Worm (Caenorhabditis elegans) whole organism, L4 larva: ENCODE results near the gene acl-6.

Experiments used
- Y48G9A.11 ChIP-seq: fragments of 200-800 bp; sonication (Bioruptor generic); IDR thresholded peaks from 2 replicates; pipeline ENCODE4 v1.3.6; 2022; ENCODE audit warnings: missing genetic modification reagents, missing genetic modification characterization, missing compliant biosample characterization
- ZK337.2 ChIP-seq: fragments of 200-800 bp; sonication (Bioruptor generic); IDR thresholded peaks from 2 replicates; pipeline ENCODE4 v1.3.6; 2022; ENCODE audit warnings: missing genetic modification reagents, missing genetic modification characterization, missing compliant biosample characterization
- ZK546.5 ChIP-seq, 2 experiments: sonication (generic microtip); optimal IDR thresholded peaks; 2 replicates each; lab custom pipeline; 2017; ENCODE audit warnings: missing biosample characterization in 2 of 2, missing genetic modification characterization in 2 of 2
- ama-1 ChIP-seq: fragments of 150-350 bp; optimal IDR thresholded peaks from 2 replicates; lab custom pipeline; 2014; ENCODE audit warnings: inconsistent platforms, mixed read lengths
- attf-4 ChIP-seq: sonication (generic microtip); optimal IDR thresholded peaks from 3 replicates; lab custom pipeline; 2017; ENCODE audit warnings: missing biosample characterization, missing genetic modification characterization
- ceh-44 ChIP-seq: fragments of 200-800 bp; sonication (Bioruptor generic); IDR thresholded peaks from 2 replicates; pipeline ENCODE4 v1.3.6; 2022; ENCODE audit warnings: missing genetic modification reagents, missing genetic modification characterization, missing compliant biosample characterization
- ceh-62 ChIP-seq: sonication (generic microtip); optimal IDR thresholded peaks from 2 replicates; lab custom pipeline; 2017; ENCODE audit warnings: missing biosample characterization, missing genetic modification characterization
- ceh-82 ChIP-seq: sonication (generic microtip); optimal IDR thresholded peaks from 2 replicates; lab custom pipeline; 2017; ENCODE audit warnings: missing biosample characterization, missing genetic modification characterization
- daf-12 ChIP-seq: fragments of 150-350 bp; optimal IDR thresholded peaks from 2 replicates; lab custom pipeline; 2014; ENCODE audit warnings: missing biosample characterization, missing genetic modification reagents, missing genetic modification characterization
- daf-16 ChIP-seq, 3 experiments: sonication (generic microtip); optimal IDR thresholded peaks; 2 replicates each; lab custom pipeline; 2016 to 2017; ENCODE audit warnings: missing genetic modification characterization in 3 of 3, missing genetic modification reagents in 3 of 3, mild to moderate bottlenecking in 2 of 3, missing compliant biosample characterization in 2 of 3, missing biosample characterization in 1 of 3, moderate library complexity in 1 of 3
- daf-8 ChIP-seq: fragments of 200-800 bp; sonication (Bioruptor generic); IDR thresholded peaks from 2 replicates; pipeline ENCODE4 v1.3.6; 2022; ENCODE audit warnings: missing genetic modification characterization, missing compliant biosample characterization
- dmd-6 ChIP-seq: fragments of 200-800 bp; sonication (Bioruptor generic); IDR thresholded peaks from 2 replicates; pipeline ENCODE4 v1.3.6; 2022; ENCODE audit warnings: missing genetic modification reagents, missing genetic modification characterization, missing compliant biosample characterization
- dmd-9 ChIP-seq: fragments of 200-800 bp; sonication (Bioruptor generic); IDR thresholded peaks from 2 replicates; pipeline ENCODE4 v1.3.6; 2022; ENCODE audit warnings: missing genetic modification reagents, missing genetic modification characterization, missing compliant biosample characterization
- duxl-1 ChIP-seq: sonication (generic microtip); optimal IDR thresholded peaks from 2 replicates; lab custom pipeline; 2016; ENCODE audit warnings: mild to moderate bottlenecking, missing genetic modification characterization, moderate library complexity, missing compliant biosample characterization; ENCODE audit not compliant: poor library complexity
- hlh-11 ChIP-seq: fragments of 200-800 bp; sonication (Bioruptor generic); optimal IDR thresholded peaks from 2 replicates; lab custom pipeline; 2018; ENCODE audit warnings: mild to moderate bottlenecking, missing genetic modification characterization, missing compliant biosample characterization
- hlh-30 ChIP-seq: sonication (generic microtip); optimal IDR thresholded peaks from 2 replicates; lab custom pipeline; 2017; ENCODE audit warnings: antibody characterized with exemption, mild to moderate bottlenecking, missing genetic modification characterization, missing compliant biosample characterization; ENCODE audit not compliant: insufficient read depth
- lim-7 ChIP-seq: fragments of 200-800 bp; sonication (Bioruptor generic); IDR thresholded peaks from 2 replicates; pipeline ENCODE4 v1.3.6; 2022; ENCODE audit warnings: missing genetic modification characterization, missing compliant biosample characterization
- madf-9 ChIP-seq: fragments of 200-800 bp; sonication (Bioruptor generic); conservative IDR thresholded peaks from 2 replicates; pipeline ENCODE4 v1.3.6; 2022; ENCODE audit warnings: missing genetic modification reagents, missing genetic modification characterization, missing compliant biosample characterization
- mdl-1 ChIP-seq, 2 experiments: fragments of 150-350 bp in 1 of 2; sonication (generic microtip) in 1 of 2; optimal IDR thresholded peaks; 2 replicates each; lab custom pipeline; 2014 to 2017; ENCODE audit warnings: missing biosample characterization in 2 of 2, missing genetic modification characterization in 2 of 2
- nhr-102 ChIP-seq: sonication (generic microtip); optimal IDR thresholded peaks from 2 replicates; lab custom pipeline; 2016; ENCODE audit warnings: mild to moderate bottlenecking, missing genetic modification characterization, moderate library complexity, missing compliant biosample characterization
- nhr-25 ChIP-seq: sonication (generic microtip); optimal IDR thresholded peaks from 2 replicates; lab custom pipeline; 2017; ENCODE audit warnings: missing genetic modification characterization, mild to moderate bottlenecking, missing compliant biosample characterization, antibody characterized with exemption, moderate library complexity, borderline replicate concordance; ENCODE audit not compliant: insufficient read depth
- nhr-28 ChIP-seq: fragments of 150-350 bp; optimal IDR thresholded peaks from 2 replicates; lab custom pipeline; 2014; ENCODE audit warnings: missing biosample characterization, missing genetic modification characterization
- nhr-41 ChIP-seq: fragments of 200-800 bp; sonication (Bioruptor generic); IDR thresholded peaks from 2 replicates; pipeline ENCODE4 v1.3.6; 2022; ENCODE audit warnings: missing genetic modification reagents, missing genetic modification characterization, missing compliant biosample characterization
- nhr-6 ChIP-seq: fragments of 150-350 bp; optimal IDR thresholded peaks from 2 replicates; lab custom pipeline; 2014; ENCODE audit warnings: missing biosample characterization, missing genetic modification characterization
- nhr-76 ChIP-seq: fragments of 150-350 bp; optimal IDR thresholded peaks from 2 replicates; lab custom pipeline; 2014; ENCODE audit warnings: missing biosample characterization, missing genetic modification characterization
- nhr-77 ChIP-seq: fragments of 150-350 bp; optimal IDR thresholded peaks from 2 replicates; lab custom pipeline; 2014; ENCODE audit warnings: missing biosample characterization, missing genetic modification characterization
- saeg-2 ChIP-seq: fragments of 200-800 bp; sonication (Bioruptor generic); IDR thresholded peaks from 2 replicates; pipeline ENCODE4 v1.3.6; 2022; ENCODE audit warnings: missing genetic modification reagents, missing genetic modification characterization, missing compliant biosample characterization
- tra-1 ChIP-seq: fragments of 200-800 bp; sonication (Bioruptor generic); IDR thresholded peaks from 2 replicates; pipeline ENCODE4 v1.3.6; 2022; ENCODE audit warnings: missing genetic modification reagents, missing genetic modification characterization, missing compliant biosample characterization
- unc-130 ChIP-seq: sonication (generic microtip); optimal IDR thresholded peaks from 2 replicates; lab custom pipeline; 2016; ENCODE audit warnings: missing genetic modification reagents, missing genetic modification characterization, missing compliant biosample characterization
- unc-39 ChIP-seq: sonication (generic microtip); optimal IDR thresholded peaks from 2 replicates; lab custom pipeline; 2017; ENCODE audit warnings: missing biosample characterization, missing genetic modification characterization
- unc-62 ChIP-seq, 3 experiments: fragments of 150-350 bp in 1 of 3; sonication (generic microtip); optimal IDR thresholded peaks in 2 of 3; peaks in 1 of 3; 1 replicate in 1 of 3; 2 replicates in 2 of 3; lab custom pipeline; 2014 to 2017; ENCODE audit warnings: missing biosample characterization in 3 of 3, missing genetic modification characterization in 3 of 3, missing genetic modification reagents in 3 of 3, missing genotype in 1 of 3
- zfp-2 ChIP-seq: sonication (generic microtip); optimal IDR thresholded peaks from 2 replicates; lab custom pipeline; 2016; ENCODE audit warnings: mild to moderate bottlenecking, missing genetic modification characterization, missing compliant biosample characterization
- ztf-7 ChIP-seq: fragments of 150-350 bp; optimal IDR thresholded peaks from 2 replicates; lab custom pipeline; 2014; ENCODE audit warnings: missing biosample characterization, missing genetic modification characterization

Gene acl-6

ce11 chrV:5425008-5425407, 8.2 kb upstream of the acl-6 start (continued):
- peak; percentile 77 for TF ChIP-seq hlh-11 (tag; lab: Kevin White, UChicago)
- TF ChIP-seq zfp-2 (tag; lab: Kevin White, UChicago): no peak
- no peak for TF ChIP-seq attf-4 (tag; lab: Kevin White, UChicago)
- no peak for TF ChIP-seq ama-1 (lab: Kevin White, UChicago)
- no peak for TF ChIP-seq Y48G9A.11 (GFP tag; lab: Robert Waterston, UW)
- TF ChIP-seq ZK546.5 (tag; optimal IDR thresholded peaks at IDR 0.05; lab: Kevin White, UChicago): no peak
- peak; percentile 75 for TF ChIP-seq hlh-30 (tag; lab: Kevin White, UChicago)
- TF ChIP-seq mdl-1 (tag; optimal IDR thresholded peaks at IDR 0.05; lab: Kevin White, UChicago): peak; percentile 54 to 97
- TF ChIP-seq daf-12 (tag; lab: Kevin White, UChicago): no peak
- peak in 1 of 2 experiments; percentile 32 for TF ChIP-seq unc-62 (GFP tag; optimal IDR thresholded peaks at IDR 0.05 in 1 of 2; lab: Kevin White, UChicago)
- TF ChIP-seq unc-62 (tag; optimal IDR thresholded peaks at IDR 0.05; lab: Kevin White, UChicago): no peak
- no peak for TF ChIP-seq ceh-44 (GFP tag; lab: Robert Waterston, UW)
- TF ChIP-seq nhr-102 (tag; lab: Kevin White, UChicago): no peak
- TF ChIP-seq ceh-82: no peak
- no peak for TF ChIP-seq ceh-62

ce11 chrV:5426337-5426736, 6.8 kb upstream of the acl-6 start:
- peak in 1 of 2 experiments; percentile 32 for TF ChIP-seq unc-62 (GFP tag; optimal IDR thresholded peaks at IDR 0.05 in 1 of 2; lab: Kevin White, UChicago)
- TF ChIP-seq unc-62 (tag; optimal IDR thresholded peaks at IDR 0.05; lab: Kevin White, UChicago): no peak
- no peak for TF ChIP-seq Y48G9A.11 (GFP tag; lab: Robert Waterston, UW)

- TF ChIP-seq nhr-28 (tag; lab: Kevin White, UChicago) (peak; percentile 19), daf-16 (GFP tag; optimal IDR thresholded peaks at IDR 0.05; lab: Kevin White, UChicago) (no peak), daf-16 (tag; optimal IDR thresholded peaks at IDR 0.05; lab: Kevin White, UChicago) (peak; percentile 50), dmd-6 (GFP tag; lab: Robert Waterston, UW) (peak; percentile 18; the same call in 1 of the 2 replicates), duxl-1 (no peak)
- TF ChIP-seq, all 104 proteins: peak for 3
Observed at ce11 chrV:5427860-5428259, 5.3 kb upstream of the acl-6 start, which contains the start of gene rhr-1. TSS of gene rhr-1 (plus strand) at chrV:5428160.

- TF ChIP-seq ceh-44 (GFP tag; lab: Robert Waterston, UW) (no peak), nhr-77 (tag; lab: Kevin White, UChicago) (no peak), dmd-9 (no peak), daf-16 (GFP tag; optimal IDR thresholded peaks at IDR 0.05; lab: Kevin White, UChicago) (no peak), daf-16 (tag; optimal IDR thresholded peaks at IDR 0.05; lab: Kevin White, UChicago) (no peak), nhr-76 (tag; lab: Kevin White, UChicago) (no peak), nhr-6 (tag; lab: Kevin White, UChicago) (no peak), saeg-2 (GFP tag; lab: Robert Waterston, UW) (no peak), lim-7 (GFP tag; lab: Robert Waterston, UW) (no peak), unc-130 (GFP tag; lab: Kevin White, UChicago) (no peak), daf-8 (GFP tag; lab: Robert Waterston, UW) (no peak), nhr-25 (tag; lab: Kevin White, UChicago) (no peak), nhr-41 (GFP tag; lab: Robert Waterston, UW) (no peak), nhr-102 (tag; lab: Kevin White, UChicago) (no peak), unc-39 (tag; lab: Kevin White, UChicago) (no peak), mdl-1 (tag; optimal IDR thresholded peaks at IDR 0.05; lab: Kevin White, UChicago) (no peak), ama-1 (lab: Kevin White, UChicago) (no peak), madf-9 (GFP tag; lab: Robert Waterston, UW) (no peak)
Observed at ce11 chrV:5432499-5432898, 687 bp upstream of the acl-6 start, which contains the start of gene F08F3.8. TSS of gene F08F3.8 (minus strand) at chrV:5432599.

ce11 chrV:5439068-5439467, 5.9 kb downstream of the acl-6 start, which contains the start of gene snpc-1.3:
TSS of gene snpc-1.3 (minus strand) at chrV:5439168.
- TF ChIP-seq tra-1 (GFP tag; lab: Robert Waterston, UW): 0 out of 2 replicates have a peak, but pooled peaks have one; percentile 63
- TF ChIP-seq ZK337.2 (GFP tag; lab: Robert Waterston, UW): no peak
- TF ChIP-seq ztf-7 (tag; lab: Kevin White, UChicago): no peak
